Fruit fly (Drosophila melanogaster) whole organism, embryonic: Measurements from ENCODE around the gene CG32052.

Experiments
- ATbp ChIP-seq: fragments of 200-800 bp; sonication (Bioruptor generic); optimal IDR thresholded peaks from 2 replicates; lab custom pipeline; 2017; ENCODE audit warnings: missing biosample characterization, mild to moderate bottlenecking, missing genetic modification characterization, missing genetic modification reagents
- CG11398 ChIP-seq: fragments of 200-800 bp; sonication (Bioruptor generic); optimal IDR thresholded peaks from 2 replicates; lab custom pipeline; 2016; ENCODE audit warnings: missing biosample characterization, missing genetic modification characterization
- CG11504 ChIP-seq: fragments of 200-800 bp; sonication (Bioruptor generic); optimal IDR thresholded peaks from 3 replicates; lab custom pipeline; 2019; ENCODE audit warnings: missing biosample characterization, mild to moderate bottlenecking, missing genetic modification characterization, moderate library complexity
- CG11696 ChIP-seq: fragments of 200-800 bp; sonication (Bioruptor generic); IDR thresholded peaks from 2 replicates; pipeline ENCODE4 v1.3.6; 2022; ENCODE audit warnings: missing biosample characterization, missing genetic modification characterization
- CG13287 ChIP-seq: fragments of 200-800 bp; sonication (Bioruptor generic); IDR thresholded peaks from 2 replicates; pipeline ENCODE4 v1.3.6; 2022; ENCODE audit warnings: missing biosample characterization, missing genetic modification characterization; ENCODE audit not compliant: partially characterized antibody
- CG1529 ChIP-seq: fragments of 200-800 bp; sonication (Bioruptor generic); optimal IDR thresholded peaks from 3 replicates; lab custom pipeline; 2018; ENCODE audit warnings: missing biosample characterization, missing genetic modification characterization
- CG16815 ChIP-seq: fragments of 200-800 bp; sonication (Bioruptor generic); optimal IDR thresholded peaks from 3 replicates; lab custom pipeline; 2017; ENCODE audit warnings: missing biosample characterization, mild to moderate bottlenecking, missing genetic modification characterization
- CG17359 ChIP-seq: fragments of 200-800 bp; sonication (Bioruptor generic); optimal IDR thresholded peaks from 3 replicates; lab custom pipeline; 2018; ENCODE audit warnings: missing biosample characterization, mild to moderate bottlenecking, missing genetic modification characterization, moderate library complexity
- CG17612 ChIP-seq: fragments of 200-800 bp; sonication (Bioruptor generic); IDR thresholded peaks from 2 replicates; pipeline ENCODE4 v1.3.6; 2022; ENCODE audit warnings: missing biosample characterization, missing genetic modification characterization
- CG31365 ChIP-seq: fragments of 200-800 bp; sonication (Bioruptor generic); optimal IDR thresholded peaks from 2 replicates; lab custom pipeline; 2018; ENCODE audit warnings: missing biosample characterization, mild to moderate bottlenecking, missing genetic modification characterization
- CG3163 ChIP-seq: fragments of 200-800 bp; sonication (Bioruptor generic); optimal IDR thresholded peaks from 3 replicates; lab custom pipeline; 2016; ENCODE audit warnings: missing biosample characterization, missing genetic modification characterization
- CG3281 ChIP-seq: fragments of 200-800 bp; sonication (Bioruptor generic); optimal IDR thresholded peaks from 3 replicates; lab custom pipeline; 2017; ENCODE audit warnings: missing biosample characterization, mild to moderate bottlenecking, missing genetic modification characterization
- CG34224 ChIP-seq: fragments of 200-800 bp; sonication (Bioruptor generic); IDR thresholded peaks from 3 replicates; pipeline ENCODE4 v1.3.6; 2022; ENCODE audit warnings: missing biosample characterization, missing genetic modification characterization; ENCODE audit not compliant: partially characterized antibody
- CG3726 ChIP-seq: fragments of 200-800 bp; sonication (Bioruptor generic); IDR thresholded peaks from 3 replicates; pipeline ENCODE4, ENCODE4 v1.3.6; 2022; ENCODE audit warnings: missing biosample characterization, missing genetic modification characterization
- CG4360 ChIP-seq: fragments of 200-800 bp; sonication (Bioruptor generic); IDR thresholded peaks from 2 replicates; pipeline ENCODE4 v1.3.6; 2022; ENCODE audit warnings: missing biosample characterization, missing genetic modification characterization
- CG4707 ChIP-seq: fragments of 200-800 bp; sonication (Bioruptor generic); optimal IDR thresholded peaks from 2 replicates; lab custom pipeline; 2018; ENCODE audit warnings: missing biosample characterization, mild to moderate bottlenecking, missing genetic modification characterization, moderate library complexity
- CG4820 ChIP-seq: fragments of 200-800 bp; sonication (Bioruptor generic); optimal IDR thresholded peaks from 3 replicates; lab custom pipeline; 2016; ENCODE audit warnings: missing biosample characterization, missing genetic modification characterization
- CG6813 ChIP-seq: fragments of 200-800 bp; sonication (Bioruptor generic); optimal IDR thresholded peaks from 2 replicates; lab custom pipeline; 2017; ENCODE audit warnings: missing biosample characterization, missing genetic modification characterization, mild to moderate bottlenecking, moderate library complexity, missing genetic modification reagents
- CG7271 ChIP-seq: fragments of 200-800 bp; sonication (Bioruptor generic); optimal IDR thresholded peaks from 2 replicates; lab custom pipeline; 2018; ENCODE audit warnings: missing biosample characterization, mild to moderate bottlenecking, missing genetic modification characterization, moderate library complexity
- CrebB ChIP-seq: fragments of 200-800 bp; sonication (Bioruptor generic); optimal IDR thresholded peaks from 3 replicates; lab custom pipeline; 2018; ENCODE audit warnings: missing biosample characterization, mild to moderate bottlenecking, missing genetic modification characterization
- Dp ChIP-seq: fragments of 200-800 bp; sonication (Bioruptor generic); optimal IDR thresholded peaks from 2 replicates; lab custom pipeline; 2018; ENCODE audit warnings: missing biosample characterization, mild to moderate bottlenecking, missing genetic modification characterization, moderate library complexity
- ERR ChIP-seq: fragments of 200-800 bp; sonication (Bioruptor generic); optimal IDR thresholded peaks from 2 replicates; lab custom pipeline; 2016; ENCODE audit warnings: missing biosample characterization, missing genetic modification characterization
- Fer3 ChIP-seq: fragments of 200-800 bp; sonication (Bioruptor generic); optimal IDR thresholded peaks from 2 replicates; lab custom pipeline; 2018; ENCODE audit warnings: missing biosample characterization, mild to moderate bottlenecking, missing genetic modification characterization, moderate library complexity
- Max ChIP-seq: fragments of 200-800 bp; sonication (Bioruptor generic); optimal IDR thresholded peaks from 2 replicates; lab custom pipeline; 2016; ENCODE audit warnings: missing biosample characterization, mild to moderate bottlenecking, missing genetic modification characterization
- Oli ChIP-seq: fragments of 200-800 bp; sonication (Bioruptor generic); optimal IDR thresholded peaks from 2 replicates; lab custom pipeline; 2018; ENCODE audit warnings: missing biosample characterization, mild to moderate bottlenecking, missing genetic modification characterization, moderate library complexity
- Pdp1 ChIP-seq, 2 experiments: fragments of 200-800 bp; sonication (Bioruptor generic); optimal IDR thresholded peaks; 3 replicates each; lab custom pipeline; 2016; ENCODE audit warnings: missing biosample characterization in 2 of 2, missing genetic modification characterization in 2 of 2, mild to moderate bottlenecking in 1 of 2, moderate library complexity in 1 of 2
- Poxn ChIP-seq: fragments of 200-800 bp; sonication (Bioruptor generic); IDR thresholded peaks from 2 replicates; pipeline ENCODE4 v1.3.6; 2022; ENCODE audit warnings: missing biosample characterization, missing genetic modification characterization
- Trl ChIP-seq, 3 experiments: fragments of >200 bp in 2 of 3; fragments of 200-800 bp in 1 of 3; sonication (Bioruptor generic) in 1 of 3; optimal IDR thresholded peaks; 2 replicates in 1 of 3; 3 replicates in 2 of 3; lab custom pipeline; 2016 to 2017; ENCODE audit warnings: missing biosample characterization in 1 of 3, missing genetic modification characterization in 1 of 3
- Xrp1 ChIP-seq: fragments of 200-800 bp; sonication (Bioruptor generic); IDR thresholded peaks from 2 replicates; pipeline ENCODE4 v1.3.6; 2022; ENCODE audit warnings: missing biosample characterization, missing genetic modification characterization
- ab ChIP-seq: fragments of 200-800 bp; sonication (Bioruptor generic); optimal IDR thresholded peaks from 2 replicates; lab custom pipeline; 2016; ENCODE audit warnings: missing biosample characterization, missing genetic modification characterization
- az2 ChIP-seq: fragments of 200-800 bp; sonication (Bioruptor generic); optimal IDR thresholded peaks from 3 replicates; lab custom pipeline; 2016; ENCODE audit warnings: missing biosample characterization, missing genetic modification characterization
- cas ChIP-seq: fragments of 200-800 bp; sonication (Bioruptor generic); IDR thresholded peaks from 2 replicates; pipeline ENCODE4 v1.3.6; 2022; ENCODE audit warnings: missing biosample characterization, missing genetic modification characterization
- chif ChIP-seq, 2 experiments: fragments of 200-800 bp; sonication (Bioruptor generic); optimal IDR thresholded peaks; 3 replicates each; lab custom pipeline; 2016; ENCODE audit warnings: missing biosample characterization in 2 of 2, missing genetic modification characterization in 2 of 2
- chinmo ChIP-seq: fragments of 200-800 bp; sonication (Bioruptor generic); IDR thresholded peaks from 4 replicates; pipeline ENCODE4 v1.3.6; 2022; ENCODE audit warnings: missing biosample characterization, missing genetic modification characterization; ENCODE audit not compliant: partially characterized antibody
- dpn ChIP-seq, 2 experiments: fragments of 200-800 bp; sonication (Bioruptor generic); optimal IDR thresholded peaks; 3 replicates each; lab custom pipeline; 2016; ENCODE audit warnings: missing biosample characterization in 2 of 2, missing genetic modification characterization in 2 of 2
- dysf ChIP-seq: fragments of 200-800 bp; sonication (Bioruptor generic); IDR thresholded peaks from 3 replicates; pipeline ENCODE4 v1.3.6; 2022; ENCODE audit warnings: missing biosample characterization, missing genetic modification characterization
- emc ChIP-seq: fragments of 200-800 bp; sonication (Bioruptor generic); optimal IDR thresholded peaks from 2 replicates; lab custom pipeline; 2016; ENCODE audit warnings: missing biosample characterization, missing genetic modification characterization
- gcm ChIP-seq: fragments of 200-800 bp; sonication (Bioruptor generic); optimal IDR thresholded peaks from 2 replicates; lab custom pipeline; 2019; ENCODE audit warnings: missing biosample characterization, mild to moderate bottlenecking, missing genetic modification characterization, moderate library complexity
- hkb ChIP-seq, 2 experiments: fragments of 200-800 bp in 1 of 2; fragments of >200 bp in 1 of 2; sonication (Bioruptor generic) in 1 of 2; IDR thresholded peaks in 1 of 2; optimal IDR thresholded peaks in 1 of 2; 2 replicates each; pipeline versions ENCODE4 v1.3.6 to Lab custom; 2017 to 2022; ENCODE audit warnings: missing biosample characterization in 1 of 2, missing genetic modification characterization in 1 of 2
- kay ChIP-seq: fragments of 200-800 bp; sonication (Bioruptor generic); optimal IDR thresholded peaks from 2 replicates; lab custom pipeline; 2016; ENCODE audit warnings: missing biosample characterization, missing genetic modification characterization
- lab ChIP-seq: fragments of 200-800 bp; sonication (Bioruptor generic); optimal IDR thresholded peaks from 3 replicates; lab custom pipeline; 2017; ENCODE audit warnings: missing biosample characterization, missing genetic modification characterization, mild to moderate bottlenecking, moderate library complexity, missing genetic modification reagents
- lbe ChIP-seq: fragments of 200-800 bp; sonication (Bioruptor generic); optimal IDR thresholded peaks from 2 replicates; lab custom pipeline; 2016; ENCODE audit warnings: missing biosample characterization, mild to moderate bottlenecking, missing genetic modification characterization
- pfk ChIP-seq: fragments of 200-800 bp; sonication (Bioruptor generic); optimal IDR thresholded peaks from 2 replicates; lab custom pipeline; 2018; ENCODE audit warnings: missing biosample characterization, mild to moderate bottlenecking, missing genetic modification characterization, moderate library complexity
- pho ChIP-seq: fragments of 200-800 bp; sonication (Bioruptor generic); optimal IDR thresholded peaks from 2 replicates; lab custom pipeline; 2016; ENCODE audit warnings: missing biosample characterization, missing genetic modification characterization
- rib ChIP-seq: fragments of 200-800 bp; sonication (Bioruptor generic); IDR thresholded peaks from 2 replicates; pipeline ENCODE4 v1.3.6; 2022; ENCODE audit warnings: missing biosample characterization, missing genetic modification characterization
- wek ChIP-seq: fragments of 200-800 bp; sonication (Bioruptor generic); optimal IDR thresholded peaks from 3 replicates; lab custom pipeline; 2018; ENCODE audit warnings: missing biosample characterization, mild to moderate bottlenecking, missing genetic modification characterization, moderate library complexity

Gene CG32052

dm6 chr3L:9760151-9760749, 26.6 kb upstream of the CG32052 start, which contains the start of gene CG42268 (continued):
- TF ChIP-seq chinmo (GFP tag; lab: Robert Waterston, UW) (peak; percentile 74; the same call in 1 of the 4 replicates), CG11504 (tag; lab: Kevin White, UChicago) (no peak), chif (GFP tag; optimal IDR thresholded peaks at IDR 0.05; lab: Kevin White, UChicago) (no peak), Dp (GFP tag; lab: Kevin White, UChicago) (no peak), CG17612 (GFP tag; lab: Robert Waterston, UW) (no peak), lab (peak; percentile 56), emc (no peak), CG3726 (GFP tag; lab: Robert Waterston, UW) (no peak), CG16815 (GFP tag; lab: Kevin White, UChicago) (no peak), CG11696 (GFP tag; lab: Robert Waterston, UW) (no peak), gcm (GFP tag; lab: Kevin White, UChicago) (no peak), cas (no peak), CG11398 (GFP tag; lab: Kevin White, UChicago) (no peak), ATbp (GFP tag; lab: Kevin White, UChicago) (no peak), Pdp1 (GFP tag; optimal IDR thresholded peaks at IDR 0.05; lab: Kevin White, UChicago) (peak in 1 of 2 experiments; percentile 25), CG13287 (GFP tag; lab: Robert Waterston, UW) (peak; percentile 18; the same call in 1 of the 2 replicates), CG1529 (GFP tag; lab: Kevin White, UChicago) (no peak), CG4820 (GFP tag; lab: Kevin White, UChicago) (no peak), dysf (GFP tag; lab: Robert Waterston, UW) (no peak)

dm6 chr3L:9762036-9762597, 24.7 kb upstream of the CG32052 start:
- TF ChIP-seq CG6813 (GFP tag; lab: Kevin White, UChicago) (peak; percentile 46), CG4707 (GFP tag; lab: Kevin White, UChicago) (peak; percentile 27), Xrp1 (GFP tag; lab: Robert Waterston, UW) (0 out of 2 replicates have a peak, but pooled peaks have one; percentile 13), ab (GFP tag; lab: Kevin White, UChicago) (no peak), Dp (GFP tag; lab: Kevin White, UChicago) (peak; percentile 8), dpn (GFP tag; optimal IDR thresholded peaks at IDR 0.05; lab: Kevin White, UChicago) (peak in 1 of 2 experiments; percentile 17), Poxn (GFP tag; lab: Robert Waterston, UW) (no peak), CG7271 (tag; lab: Kevin White, UChicago) (no peak), wek (GFP tag; lab: Kevin White, UChicago) (peak; percentile 12), CG3163 (GFP tag; lab: Kevin White, UChicago) (peak; percentile 64), CG31365 (tag; lab: Kevin White, UChicago) (peak; percentile 24), pfk (GFP tag; lab: Kevin White, UChicago) (no peak), CG17359 (tag; lab: Kevin White, UChicago) (peak; percentile 4), CG3281 (GFP tag; lab: Kevin White, UChicago) (peak; percentile 25), Fer3 (tag; lab: Kevin White, UChicago) (peak; percentile 15), rib (no peak), CG34224 (GFP tag; lab: Robert Waterston, UW) (0 out of 3 replicates have a peak, but pooled peaks have one; percentile 36), pho (GFP tag; lab: Kevin White, UChicago) (peak; percentile 51), Trl (optimal IDR thresholded peaks at IDR 0.05; lab: Kevin White, UChicago) (no peak), Trl (GFP tag; optimal IDR thresholded peaks at IDR 0.05; lab: Kevin White, UChicago) (no peak), hkb (optimal IDR thresholded peaks at IDR 0.05; lab: Kevin White, UChicago) (no peak), hkb (GFP tag; IDR thresholded peaks at IDR 0.05; lab: Robert Waterston, UW) (peak; percentile 24; the same call in 1 of the 2 replicates), lbe (no peak), CG4360 (peak; percentile 46; the same call in 1 of the 2 replicates), ERR (GFP tag; lab: Kevin White, UChicago) (peak; percentile 20), az2 (GFP tag; lab: Kevin White, UChicago) (no peak), CrebB (peak; percentile 31), Oli (tag; lab: Kevin White, UChicago) (no peak), kay (GFP tag; lab: Kevin White, UChicago) (peak; percentile 4), Max (GFP tag; lab: Kevin White, UChicago) (no peak)
